Fruit fly (Drosophila melanogaster) whole organism, wandering third instar larva: ENCODE measurements around the gene CG8578.

Experiments used
- CG32264 ChIP-seq: fragments of 200-800 bp; sonication (Bioruptor generic); optimal IDR thresholded peaks from 2 replicates; lab custom pipeline; 2016; ENCODE audit warnings: missing biosample characterization, missing genetic modification characterization
- CG9705 ChIP-seq: fragments of 200-800 bp; sonication (Bioruptor generic); optimal IDR thresholded peaks from 2 replicates; lab custom pipeline; 2018; ENCODE audit warnings: missing biosample characterization, mild to moderate bottlenecking, missing genetic modification characterization
- Dfd ChIP-seq: fragments of >200 bp; optimal IDR thresholded peaks from 2 replicates; lab custom pipeline; 2017; ENCODE audit warnings: missing biosample characterization, missing genetic modification characterization
- GATAd ChIP-seq: sonication (Bioruptor generic); optimal IDR thresholded peaks from 2 replicates; lab custom pipeline; 2016; ENCODE audit warnings: missing biosample characterization, missing genetic modification characterization
- HLH106 ChIP-seq: fragments of 200-800 bp; optimal IDR thresholded peaks from 3 replicates; lab custom pipeline; 2019; ENCODE audit warnings: missing biosample characterization, mild to moderate bottlenecking, missing genetic modification characterization, moderate library complexity
- Hnf4 ChIP-seq: fragments of 200-800 bp; sonication (Bioruptor generic); optimal IDR thresholded peaks from 2 replicates; lab custom pipeline; 2016; ENCODE audit warnings: missing biosample characterization, mild to moderate bottlenecking, missing genetic modification characterization
- Hr83 ChIP-seq: fragments of 200-300 bp; sonication (Bioruptor generic); optimal IDR thresholded peaks from 2 replicates; lab custom pipeline; 2016; ENCODE audit warnings: missing biosample characterization, mild to moderate bottlenecking, missing genetic modification characterization, moderate library complexity; ENCODE audit not compliant: poor library complexity, severe bottlenecking
- Jra ChIP-seq: sonication (Bioruptor generic); optimal IDR thresholded peaks from 2 replicates; lab custom pipeline; 2016; ENCODE audit warnings: missing biosample characterization, missing genetic modification characterization
- Myc ChIP-seq: fragments of >200 bp; optimal IDR thresholded peaks from 2 replicates; lab custom pipeline; 2017
- N ChIP-seq: fragments of >200 bp; optimal IDR thresholded peaks from 2 replicates; lab custom pipeline; 2018; ENCODE audit warnings: missing biosample characterization, missing external identifiers, missing genetic modification characterization
- OdsH ChIP-seq: fragments of 200-800 bp; sonication (Bioruptor generic); optimal IDR thresholded peaks from 2 replicates; lab custom pipeline; 2016; ENCODE audit warnings: missing biosample characterization, mild to moderate bottlenecking, missing genetic modification characterization
- Rel ChIP-seq, 2 experiments: fragments of 200-800 bp; sonication (Bioruptor generic) in 1 of 2; optimal IDR thresholded peaks; 2 replicates in 1 of 2; 3 replicates in 1 of 2; lab custom pipeline; 2016 to 2019; ENCODE audit warnings: mild to moderate bottlenecking in 2 of 2, missing biosample characterization in 2 of 2, missing genetic modification characterization in 2 of 2, moderate library complexity in 1 of 2
- Sp1 ChIP-seq: fragments of 200-800 bp; sonication (Bioruptor generic); optimal IDR thresholded peaks from 3 replicates; lab custom pipeline; 2019; ENCODE audit warnings: missing biosample characterization, mild to moderate bottlenecking, missing genetic modification characterization, moderate library complexity
- Vsx2 ChIP-seq: fragments of 200-300, 225-300 bp; sonication (Bioruptor generic); optimal IDR thresholded peaks from 2 replicates; lab custom pipeline; 2018; ENCODE audit warnings: missing biosample characterization, missing genetic modification characterization; ENCODE audit not compliant: partially characterized antibody
- br ChIP-seq: fragments of 200-800 bp; sonication (Bioruptor generic); optimal IDR thresholded peaks from 2 replicates; lab custom pipeline; 2016; ENCODE audit warnings: missing biosample characterization, missing genetic modification characterization
- brk ChIP-seq: fragments of 200-800 bp; sonication (Bioruptor generic); optimal IDR thresholded peaks from 2 replicates; lab custom pipeline; 2016; ENCODE audit warnings: missing biosample characterization, mild to moderate bottlenecking, missing genetic modification characterization
- dsf ChIP-seq: sonication (Bioruptor generic); optimal IDR thresholded peaks from 2 replicates; lab custom pipeline; 2016; ENCODE audit warnings: missing biosample characterization, missing genetic modification characterization, borderline replicate concordance
- ey ChIP-seq: fragments of 200-800 bp; sonication (Bioruptor generic); optimal IDR thresholded peaks from 2 replicates; lab custom pipeline; 2016; ENCODE audit warnings: missing biosample characterization, missing genetic modification characterization
- foxo ChIP-seq, 2 experiments: fragments of 200-800 bp; sonication (Bioruptor generic); optimal IDR thresholded peaks; 2 replicates in 1 of 2; 3 replicates in 1 of 2; lab custom pipeline; 2016 to 2017; ENCODE audit warnings: missing biosample characterization in 2 of 2, missing genetic modification characterization in 2 of 2
- fru ChIP-seq: fragments of 200-800 bp; sonication (Bioruptor generic); optimal IDR thresholded peaks from 3 replicates; lab custom pipeline; 2016; ENCODE audit warnings: missing biosample characterization, mild to moderate bottlenecking, missing genetic modification characterization
- h ChIP-seq: fragments of 200-800 bp; sonication (Bioruptor generic); optimal IDR thresholded peaks from 3 replicates; lab custom pipeline; 2016; ENCODE audit warnings: missing biosample characterization, mild to moderate bottlenecking, missing genetic modification characterization
- jim ChIP-seq: fragments of 175-275, 200-325 bp; sonication (Bioruptor generic); optimal IDR thresholded peaks from 2 replicates; lab custom pipeline; 2016; ENCODE audit warnings: missing biosample characterization, mild to moderate bottlenecking, missing genetic modification characterization
- lola ChIP-seq: fragments of >200 bp; optimal IDR thresholded peaks from 2 replicates; lab custom pipeline; 2017; ENCODE audit warnings: missing biosample characterization, missing genetic modification characterization
- psq ChIP-seq: fragments of 200-800 bp; sonication (Bioruptor generic); optimal IDR thresholded peaks from 3 replicates; lab custom pipeline; 2017; ENCODE audit warnings: missing biosample characterization, mild to moderate bottlenecking, missing genetic modification characterization, moderate library complexity
- rgr ChIP-seq: fragments of 200-800 bp; sonication (Bioruptor generic); optimal IDR thresholded peaks from 3 replicates; lab custom pipeline; 2016; ENCODE audit warnings: missing biosample characterization, mild to moderate bottlenecking, missing genetic modification characterization
- sage ChIP-seq: fragments of 200-800 bp; sonication (Bioruptor generic); optimal IDR thresholded peaks from 2 replicates; lab custom pipeline; 2016; ENCODE audit warnings: missing biosample characterization, mild to moderate bottlenecking, missing genetic modification characterization
- sv ChIP-seq: fragments of 200-800 bp; sonication (Bioruptor generic); optimal IDR thresholded peaks from 3 replicates; lab custom pipeline; 2016; ENCODE audit warnings: missing biosample characterization, missing genetic modification characterization
- woc ChIP-seq: sonication (Bioruptor generic); optimal IDR thresholded peaks from 2 replicates; lab custom pipeline; 2016; ENCODE audit warnings: missing biosample characterization, mild to moderate bottlenecking, missing genetic modification characterization

The CG8578 gene

dm6 chrX:15875569-15875968, 31.3 kb downstream of the CG8578 start:
- TF ChIP-seq psq (GFP tag; lab: Kevin White, UChicago) (no peak), Dfd (no peak), rgr (GFP tag; lab: Kevin White, UChicago) (no peak), dsf (GFP tag; lab: Kevin White, UChicago) (no peak)

- TF ChIP-seq psq (GFP tag; lab: Kevin White, UChicago): peak; percentile 100
- peak; percentile 35 for TF ChIP-seq Rel (GFP tag; optimal IDR thresholded peaks at IDR 0.05; lab: Kevin White, UChicago)
- peak; percentile 38 for TF ChIP-seq Rel (tag; optimal IDR thresholded peaks at IDR 0.05; lab: Kevin White, UChicago)
- no peak for TF ChIP-seq jim (GFP tag; lab: Kevin White, UChicago)
- TF ChIP-seq rgr (GFP tag; lab: Kevin White, UChicago): no peak
- TF ChIP-seq Dfd: no peak
- TF ChIP-seq h (GFP tag; lab: Kevin White, UChicago): no peak
- no peak for TF ChIP-seq OdsH (GFP tag; lab: Kevin White, UChicago)
- TF ChIP-seq N: no peak
- peak; percentile 84 for TF ChIP-seq Sp1 (GFP tag; lab: Kevin White, UChicago)
- peak; percentile 38 for TF ChIP-seq CG32264 (GFP tag; lab: Kevin White, UChicago)
- TF ChIP-seq br (GFP tag; lab: Kevin White, UChicago): peak; percentile 21
- no peak for TF ChIP-seq brk (GFP tag; lab: Kevin White, UChicago)
- TF ChIP-seq CG9705: no peak
- peak; percentile 67 for TF ChIP-seq sage
- no peak for TF ChIP-seq GATAd (GFP tag; lab: Kevin White, UChicago)
- TF ChIP-seq sv (GFP tag; lab: Kevin White, UChicago): no peak
- TF ChIP-seq Jra (GFP tag; lab: Kevin White, UChicago): no peak
Observed at dm6 chrX:15886411-15887246, 42.4 kb downstream of the CG8578 start.

DNA sequence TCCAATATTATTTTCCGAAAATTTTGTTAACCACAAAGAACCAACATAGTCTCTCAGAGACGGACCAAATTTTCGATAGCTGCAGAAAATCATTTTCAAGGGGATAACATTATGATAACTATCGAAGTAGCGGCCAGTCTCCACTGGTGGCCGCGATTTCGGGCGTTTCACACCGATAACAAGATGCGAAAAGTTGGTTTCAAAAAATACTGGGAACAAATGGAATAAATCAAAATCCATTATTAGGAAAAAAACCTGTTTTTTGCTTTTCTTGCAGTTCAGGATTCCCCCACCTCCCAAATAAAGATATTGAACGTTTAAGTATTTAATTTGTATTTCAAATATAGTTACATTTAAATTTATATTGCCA, 43.0 kb downstream of the CG8578 start, which contains the start of gene tay:
Gene tay, minus strand, starts transcription at position 65 of the 370 bp plus-strand sequence.
- TF ChIP-seq br (GFP tag; lab: Kevin White, UChicago): no peak
- TF ChIP-seq fru: no peak
- TF ChIP-seq N: no peak
- no peak for TF ChIP-seq Vsx2 (GFP tag; lab: Kevin White, UChicago)
- TF ChIP-seq Myc (lab: Kevin White, UChicago): peak; percentile 18
- no peak for TF ChIP-seq CG32264 (GFP tag; lab: Kevin White, UChicago)
- no peak for TF ChIP-seq dsf (GFP tag; lab: Kevin White, UChicago)
- no peak for TF ChIP-seq CG9705
- TF ChIP-seq lola (GFP tag; lab: Kevin White, UChicago): no peak
- no peak for TF ChIP-seq HLH106
- no peak for TF ChIP-seq Rel (GFP tag; optimal IDR thresholded peaks at IDR 0.05; lab: Kevin White, UChicago)
- peak; percentile 44 for TF ChIP-seq Rel (tag; optimal IDR thresholded peaks at IDR 0.05; lab: Kevin White, UChicago)
- TF ChIP-seq OdsH (GFP tag; lab: Kevin White, UChicago): no peak
- TF ChIP-seq foxo (GFP tag; optimal IDR thresholded peaks at IDR 0.05; lab: Kevin White, UChicago): no peak
- TF ChIP-seq ey (GFP tag; lab: Kevin White, UChicago): no peak
- TF ChIP-seq rgr (GFP tag; lab: Kevin White, UChicago): peak; percentile 15
- no peak for TF ChIP-seq psq (GFP tag; lab: Kevin White, UChicago)
- TF ChIP-seq Hr83 (GFP tag; lab: Kevin White, UChicago): peak; percentile 4
- TF ChIP-seq Hnf4 (GFP tag; lab: Kevin White, UChicago): no peak

DNA sequence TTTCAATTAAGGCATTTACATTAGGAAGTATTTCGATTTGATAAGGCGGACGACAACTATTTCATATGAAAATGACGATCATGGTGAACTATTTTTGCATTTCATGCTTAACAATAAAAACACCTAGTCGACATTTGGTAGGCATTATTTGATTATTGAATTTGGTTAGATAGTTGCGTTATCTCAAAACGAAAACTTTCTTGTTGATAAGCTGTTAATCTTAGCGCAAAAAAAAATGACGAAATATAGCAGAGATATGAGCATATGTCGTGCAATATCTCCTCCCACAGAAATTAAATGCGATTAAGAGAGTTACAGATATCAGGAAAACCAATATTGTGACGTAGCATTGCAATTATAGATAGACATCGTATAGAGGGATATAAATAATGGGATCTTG, 44.5 kb downstream of the CG8578 start:
- no peak for TF ChIP-seq woc (GFP tag; lab: Kevin White, UChicago)
